Worm (Caenorhabditis elegans) whole organism, L4 larva: ENCODE data around the gene chil-19.

ENCODE experiments used
- D1046.2 ChIP-seq: fragments of 200-800 bp; sonication (Bioruptor generic); IDR thresholded peaks from 2 replicates; pipeline ENCODE4 v1.3.6; 2022; ENCODE audit warnings: missing genetic modification characterization, missing compliant biosample characterization
- F10B5.3 ChIP-seq: sonication (generic microtip); optimal IDR thresholded peaks from 2 replicates; lab custom pipeline; 2016; ENCODE audit warnings: mild to moderate bottlenecking, missing genetic modification characterization, missing compliant biosample characterization
- F37D6.2 ChIP-seq: sonication (generic microtip); optimal IDR thresholded peaks from 2 replicates; lab custom pipeline; 2016; ENCODE audit warnings: mild to moderate bottlenecking, missing genetic modification characterization, missing compliant biosample characterization
- T20F7.1 ChIP-seq: fragments of 200-800 bp; sonication (Bioruptor generic); optimal IDR thresholded peaks from 2 replicates; lab custom pipeline; 2018; ENCODE audit warnings: mild to moderate bottlenecking, missing genetic modification characterization, missing compliant biosample characterization
- Y48G9A.11 ChIP-seq: fragments of 200-800 bp; sonication (Bioruptor generic); IDR thresholded peaks from 2 replicates; pipeline ENCODE4 v1.3.6; 2022; ENCODE audit warnings: missing genetic modification reagents, missing genetic modification characterization, missing compliant biosample characterization
- aha-1 ChIP-seq: fragments of 150-350 bp; peaks from one replicate; lab custom pipeline; 2014; ENCODE audit warnings: missing biosample characterization, missing genetic modification characterization
- aly-2 ChIP-seq: sonication (generic microtip); optimal IDR thresholded peaks from 2 replicates; lab custom pipeline; 2018; ENCODE audit warnings: missing biosample characterization, missing genetic modification characterization
- daf-12 ChIP-seq: fragments of 150-350 bp; optimal IDR thresholded peaks from 2 replicates; lab custom pipeline; 2014; ENCODE audit warnings: missing biosample characterization, missing genetic modification reagents, missing genetic modification characterization
- daf-16 ChIP-seq, 3 experiments: sonication (generic microtip); optimal IDR thresholded peaks; 2 replicates each; lab custom pipeline; 2016 to 2017; ENCODE audit warnings: missing genetic modification characterization in 3 of 3, missing genetic modification reagents in 3 of 3, mild to moderate bottlenecking in 2 of 3, missing compliant biosample characterization in 2 of 3, missing biosample characterization in 1 of 3, moderate library complexity in 1 of 3
- daf-19 ChIP-seq: fragments of 200-800 bp; sonication (Bioruptor generic); conservative IDR thresholded peaks from 2 replicates; pipeline ENCODE4 v1.3.6; 2022; ENCODE audit warnings: missing genetic modification characterization, missing compliant biosample characterization
- daf-8 ChIP-seq: fragments of 200-800 bp; sonication (Bioruptor generic); IDR thresholded peaks from 2 replicates; pipeline ENCODE4 v1.3.6; 2022; ENCODE audit warnings: missing genetic modification characterization, missing compliant biosample characterization
- dmd-6 ChIP-seq: fragments of 200-800 bp; sonication (Bioruptor generic); IDR thresholded peaks from 2 replicates; pipeline ENCODE4 v1.3.6; 2022; ENCODE audit warnings: missing genetic modification reagents, missing genetic modification characterization, missing compliant biosample characterization
- dmd-8 ChIP-seq: fragments of 200-800 bp; sonication (Bioruptor generic); IDR thresholded peaks from 2 replicates; pipeline ENCODE4 v1.3.6; 2022; ENCODE audit warnings: missing genetic modification characterization, missing compliant biosample characterization
- dmd-9 ChIP-seq: fragments of 200-800 bp; sonication (Bioruptor generic); IDR thresholded peaks from 2 replicates; pipeline ENCODE4 v1.3.6; 2022; ENCODE audit warnings: missing genetic modification reagents, missing genetic modification characterization, missing compliant biosample characterization
- dpl-1 ChIP-seq: fragments of 150-350 bp; optimal IDR thresholded peaks from 2 replicates; lab custom pipeline; 2014; ENCODE audit warnings: missing biosample characterization, missing genetic modification reagents, missing genetic modification characterization
- duxl-1 ChIP-seq: sonication (generic microtip); optimal IDR thresholded peaks from 2 replicates; lab custom pipeline; 2016; ENCODE audit warnings: mild to moderate bottlenecking, missing genetic modification characterization, moderate library complexity, missing compliant biosample characterization; ENCODE audit not compliant: poor library complexity
- dve-1 ChIP-seq: sonication (generic microtip); optimal IDR thresholded peaks from 2 replicates; lab custom pipeline; 2017; ENCODE audit warnings: antibody characterized with exemption, mild to moderate bottlenecking, missing genetic modification characterization, missing compliant biosample characterization; ENCODE audit not compliant: insufficient read depth
- egl-43 ChIP-seq: fragments of 200-800 bp; sonication (Bioruptor generic); IDR thresholded peaks from 2 replicates; pipeline ENCODE4 v1.3.6; 2022; ENCODE audit warnings: missing genetic modification reagents, missing genetic modification characterization, missing compliant biosample characterization
- fos-1 ChIP-seq: fragments of 150-350 bp; optimal IDR thresholded peaks from 2 replicates; lab custom pipeline; 2014; ENCODE audit warnings: missing biosample characterization, missing genetic modification characterization
- gei-8 ChIP-seq: fragments of 200-800 bp; sonication (Bioruptor generic); optimal IDR thresholded peaks from 2 replicates; lab custom pipeline; 2018; ENCODE audit warnings: mild to moderate bottlenecking, missing genetic modification characterization, missing compliant biosample characterization
- hif-1 ChIP-seq, 2 experiments: sonication (generic microtip); optimal IDR thresholded peaks; 2 replicates each; lab custom pipeline; 2016 to 2017; ENCODE audit warnings: missing compliant biosample characterization in 2 of 2, missing genetic modification characterization in 2 of 2, missing genetic modification reagents in 2 of 2, missing genotype in 2 of 2, mild to moderate bottlenecking in 1 of 2
- hlh-11 ChIP-seq: fragments of 200-800 bp; sonication (Bioruptor generic); optimal IDR thresholded peaks from 2 replicates; lab custom pipeline; 2018; ENCODE audit warnings: mild to moderate bottlenecking, missing genetic modification characterization, missing compliant biosample characterization
- jun-1 ChIP-seq: fragments of 150-350 bp; optimal IDR thresholded peaks from 2 replicates; lab custom pipeline; 2014; ENCODE audit warnings: missing biosample characterization, missing genetic modification reagents, missing genetic modification characterization
- lin-13 ChIP-seq: fragments of 150-350 bp; optimal IDR thresholded peaks from 2 replicates; lab custom pipeline; 2014; ENCODE audit warnings: missing biosample characterization, missing genetic modification reagents, missing genetic modification characterization
- lin-29 ChIP-seq: fragments of 200-800 bp; sonication (Bioruptor generic); IDR thresholded peaks from 2 replicates; pipeline ENCODE4 v1.3.6; 2022; ENCODE audit warnings: missing genetic modification reagents, missing genetic modification characterization, missing compliant biosample characterization
- lin-38 ChIP-seq: fragments of 200-800 bp; sonication (Bioruptor generic); IDR thresholded peaks from 2 replicates; pipeline ENCODE4 v1.3.6; 2022; ENCODE audit warnings: missing genetic modification reagents, missing genetic modification characterization, missing compliant biosample characterization
- lir-3 ChIP-seq: sonication (generic microtip); optimal IDR thresholded peaks from 2 replicates; lab custom pipeline; 2016; ENCODE audit warnings: mild to moderate bottlenecking, missing genetic modification characterization, missing compliant biosample characterization
- madf-9 ChIP-seq: fragments of 200-800 bp; sonication (Bioruptor generic); conservative IDR thresholded peaks from 2 replicates; pipeline ENCODE4 v1.3.6; 2022; ENCODE audit warnings: missing genetic modification reagents, missing genetic modification characterization, missing compliant biosample characterization
- mdl-1 ChIP-seq, 2 experiments: fragments of 150-350 bp in 1 of 2; sonication (generic microtip) in 1 of 2; optimal IDR thresholded peaks; 2 replicates each; lab custom pipeline; 2014 to 2017; ENCODE audit warnings: missing biosample characterization in 2 of 2, missing genetic modification characterization in 2 of 2
- mdt-29 ChIP-seq: fragments of 200-800 bp; sonication (Bioruptor generic); IDR thresholded peaks from 2 replicates; pipeline ENCODE4 v1.3.6; 2022; ENCODE audit warnings: missing genetic modification reagents, missing genetic modification characterization, missing compliant biosample characterization
- nhr-10 ChIP-seq: fragments of 150-350 bp; optimal IDR thresholded peaks from 2 replicates; lab custom pipeline; 2014; ENCODE audit warnings: missing biosample characterization, missing genetic modification characterization
- nhr-11 ChIP-seq: fragments of 150-350 bp; optimal IDR thresholded peaks from 2 replicates; lab custom pipeline; 2014; ENCODE audit warnings: missing biosample characterization, missing genetic modification characterization
- nhr-111 ChIP-seq: fragments of 200-800 bp; sonication (Bioruptor generic); optimal IDR thresholded peaks from 2 replicates; lab custom pipeline; 2018; ENCODE audit warnings: mild to moderate bottlenecking, missing genetic modification characterization, missing compliant biosample characterization
- nhr-25 ChIP-seq: sonication (generic microtip); optimal IDR thresholded peaks from 2 replicates; lab custom pipeline; 2017; ENCODE audit warnings: missing genetic modification characterization, mild to moderate bottlenecking, missing compliant biosample characterization, antibody characterized with exemption, moderate library complexity, borderline replicate concordance; ENCODE audit not compliant: insufficient read depth
- nhr-41 ChIP-seq: fragments of 200-800 bp; sonication (Bioruptor generic); IDR thresholded peaks from 2 replicates; pipeline ENCODE4 v1.3.6; 2022; ENCODE audit warnings: missing genetic modification reagents, missing genetic modification characterization, missing compliant biosample characterization
- nhr-6 ChIP-seq: fragments of 150-350 bp; optimal IDR thresholded peaks from 2 replicates; lab custom pipeline; 2014; ENCODE audit warnings: missing biosample characterization, missing genetic modification characterization
- nhr-77 ChIP-seq: fragments of 150-350 bp; optimal IDR thresholded peaks from 2 replicates; lab custom pipeline; 2014; ENCODE audit warnings: missing biosample characterization, missing genetic modification characterization
- pha-4 ChIP-seq, 2 experiments: fragments of 150-350 bp in 1 of 2; fragments of 200-800 bp in 1 of 2; sonication (Bioruptor generic) in 1 of 2; IDR thresholded peaks in 1 of 2; optimal IDR thresholded peaks in 1 of 2; 2 replicates each; pipeline versions ENCODE4 v1.3.6 to Lab custom; 2014 to 2022; ENCODE audit warnings: missing genetic modification characterization in 2 of 2, missing genetic modification reagents in 2 of 2, missing biosample characterization in 1 of 2, missing compliant biosample characterization in 1 of 2
- php-3 ChIP-seq: fragments of 200-800 bp; sonication (Bioruptor generic); IDR thresholded peaks from 2 replicates; pipeline ENCODE4 v1.3.6; 2022; ENCODE audit warnings: missing genetic modification reagents, missing genetic modification characterization, missing compliant biosample characterization
- sdz-12 ChIP-seq: fragments of 200-800 bp; sonication (Bioruptor generic); optimal IDR thresholded peaks from 2 replicates; lab custom pipeline; 2018; ENCODE audit warnings: mild to moderate bottlenecking, missing genetic modification characterization, missing compliant biosample characterization
- skn-1 ChIP-seq: fragments of 150-350 bp; optimal IDR thresholded peaks from 2 replicates; lab custom pipeline; 2014; ENCODE audit warnings: missing biosample characterization, missing genetic modification characterization
- snpc-1.2 ChIP-seq: fragments of 200-800 bp; sonication (Bioruptor generic); IDR thresholded peaks from 2 replicates; pipeline ENCODE4 v1.3.6; 2022; ENCODE audit warnings: missing genetic modification reagents, missing genetic modification characterization, missing compliant biosample characterization
- unc-62 ChIP-seq, 3 experiments: fragments of 150-350 bp in 1 of 3; sonication (generic microtip); optimal IDR thresholded peaks in 2 of 3; peaks in 1 of 3; 1 replicate in 1 of 3; 2 replicates in 2 of 3; lab custom pipeline; 2014 to 2017; ENCODE audit warnings: missing biosample characterization in 3 of 3, missing genetic modification characterization in 3 of 3, missing genetic modification reagents in 3 of 3, missing genotype in 1 of 3
- zag-1 ChIP-seq: fragments of 150-350 bp; optimal IDR thresholded peaks from 2 replicates; lab custom pipeline; 2014; ENCODE audit warnings: missing biosample characterization, missing genetic modification characterization
- zfp-2 ChIP-seq: sonication (generic microtip); optimal IDR thresholded peaks from 2 replicates; lab custom pipeline; 2016; ENCODE audit warnings: mild to moderate bottlenecking, missing genetic modification characterization, missing compliant biosample characterization
- zip-2 ChIP-seq: fragments of 150-350 bp; optimal IDR thresholded peaks from 2 replicates; lab custom pipeline; 2014; ENCODE audit warnings: missing biosample characterization, missing genetic modification characterization
- ztf-11 ChIP-seq: fragments of 150-350 bp; optimal IDR thresholded peaks from 2 replicates; lab custom pipeline; 2014; ENCODE audit warnings: missing biosample characterization, missing genetic modification characterization
- ztf-7 ChIP-seq: fragments of 150-350 bp; optimal IDR thresholded peaks from 2 replicates; lab custom pipeline; 2014; ENCODE audit warnings: missing biosample characterization, missing genetic modification characterization

chil-19 gene

ce11 chrII:9501955-9502354 lies 47.8 kb upstream of the chil-19 start (continued):
- peak in 1 of 2 experiments; percentile 55 for TF ChIP-seq unc-62 (GFP tag; optimal IDR thresholded peaks at IDR 0.05 in 1 of 2; lab: Kevin White, UChicago)
- TF ChIP-seq unc-62 (tag; optimal IDR thresholded peaks at IDR 0.05; lab: Kevin White, UChicago) = no peak
- no peak for TF ChIP-seq daf-8 (GFP tag; lab: Robert Waterston, UW)
- no peak for TF ChIP-seq daf-16 (GFP tag; optimal IDR thresholded peaks at IDR 0.05; lab: Kevin White, UChicago)
- TF ChIP-seq daf-16 (tag; optimal IDR thresholded peaks at IDR 0.05; lab: Kevin White, UChicago) = peak; percentile 83
- TF ChIP-seq skn-1 (tag; lab: Kevin White, UChicago) = no peak
- TF ChIP-seq D1046.2 (GFP tag; lab: Robert Waterston, UW) = no peak
- no peak for TF ChIP-seq lin-38 (GFP tag; lab: Robert Waterston, UW)
- no peak for TF ChIP-seq hif-1 (tag; optimal IDR thresholded peaks at IDR 0.05; lab: Kevin White, UChicago)
- TF ChIP-seq zfp-2 (tag; lab: Kevin White, UChicago) = no peak
- no peak for TF ChIP-seq Y48G9A.11 (GFP tag; lab: Robert Waterston, UW)
- TF ChIP-seq lin-29 = no peak
- TF ChIP-seq zag-1 (tag; lab: Kevin White, UChicago) = no peak
- no peak for TF ChIP-seq gei-8
- TF ChIP-seq dmd-9 (GFP tag; lab: Robert Waterston, UW) = no peak
- no peak for TF ChIP-seq nhr-111 (GFP tag; lab: Kevin White, UChicago)
- TF ChIP-seq, all 104 proteins: peak for 21

ce11 chrII:9500926-9501325 lies 46.7 kb upstream of the chil-19 start:
- TF ChIP-seq madf-9 (GFP tag; lab: Robert Waterston, UW) = no peak
- no peak for TF ChIP-seq snpc-1.2 (GFP tag; lab: Robert Waterston, UW)
- peak; percentile 93 for TF ChIP-seq mdt-29 (GFP tag; lab: Robert Waterston, UW)
- peak; percentile 95 for TF ChIP-seq hlh-11 (tag; lab: Kevin White, UChicago)
- no peak for TF ChIP-seq nhr-25 (tag; lab: Kevin White, UChicago)
- no peak for TF ChIP-seq dpl-1 (GFP tag; lab: Kevin White, UChicago)
- TF ChIP-seq dve-1 = peak; percentile 96
- no peak for TF ChIP-seq aly-2
- no peak for TF ChIP-seq skn-1 (tag; lab: Kevin White, UChicago)
- TF ChIP-seq aha-1 (tag; lab: Kevin White, UChicago) = no peak
- TF ChIP-seq egl-43 (GFP tag; lab: Robert Waterston, UW) = no peak
- no peak for TF ChIP-seq F10B5.3 (tag; lab: Kevin White, UChicago)
- no peak for TF ChIP-seq lin-13
- TF ChIP-seq zip-2 = no peak
- TF ChIP-seq ztf-11 (tag; lab: Kevin White, UChicago) = no peak
- no peak for TF ChIP-seq F37D6.2 (tag; lab: Kevin White, UChicago)
- peak; percentile 91 for TF ChIP-seq php-3 (GFP tag; lab: Robert Waterston, UW)
- no peak for TF ChIP-seq lir-3
- TF ChIP-seq lin-29 = no peak
- TF ChIP-seq fos-1 (tag; lab: Kevin White, UChicago) = peak; percentile 82
- TF ChIP-seq sdz-12 (GFP tag; lab: Kevin White, UChicago) = no peak
- TF ChIP-seq dmd-8 = no peak
- TF ChIP-seq mdl-1 (tag; optimal IDR thresholded peaks at IDR 0.05; lab: Kevin White, UChicago) = peak in 1 of 2 experiments; percentile 25
- no peak for TF ChIP-seq nhr-6
- TF ChIP-seq daf-19 (GFP tag; lab: Robert Waterston, UW) = no peak
- peak; percentile 79 for TF ChIP-seq nhr-77 (tag; lab: Kevin White, UChicago)
- TF ChIP-seq jun-1 (tag; lab: Kevin White, UChicago) = peak; percentile 53
- TF ChIP-seq duxl-1 (tag; lab: Kevin White, UChicago) = no peak
- TF ChIP-seq daf-12 (tag; lab: Kevin White, UChicago) = no peak
- peak; percentile 12 for TF ChIP-seq nhr-11 (tag; lab: Kevin White, UChicago)
- TF ChIP-seq nhr-41 (GFP tag; lab: Robert Waterston, UW) = peak; percentile 86
- TF ChIP-seq nhr-10 (tag; lab: Kevin White, UChicago) = peak; percentile 24
- TF ChIP-seq ztf-7 (tag; lab: Kevin White, UChicago) = no peak
- no peak for TF ChIP-seq pha-4 (GFP tag; IDR thresholded peaks at IDR 0.05; lab: Robert Waterston, UW)
- peak; percentile 44 for TF ChIP-seq pha-4 (tag; optimal IDR thresholded peaks at IDR 0.05; lab: Kevin White, UChicago)
- no peak for TF ChIP-seq Y48G9A.11 (GFP tag; lab: Robert Waterston, UW)
- peak; percentile 55 for TF ChIP-seq T20F7.1 (GFP tag; lab: Kevin White, UChicago)
- TF ChIP-seq dmd-6 = peak; percentile 98
- TF ChIP-seq hif-1 (tag; optimal IDR thresholded peaks at IDR 0.05; lab: Kevin White, UChicago) = peak in 1 of 2 experiments; percentile 49
- TF ChIP-seq lin-38 (GFP tag; lab: Robert Waterston, UW) = no peak
